Fruit fly (Drosophila melanogaster) whole organism, embryonic: ENCODE measurements around the gene prg.

Experiments
- Bdp1 ChIP-seq: fragments of 200-800 bp; sonication (Bioruptor generic); optimal IDR thresholded peaks from 3 replicates; lab custom pipeline; 2016; ENCODE audit warnings: missing biosample characterization, missing genetic modification characterization
- CG10209 ChIP-seq: fragments of 200-800 bp; sonication (Bioruptor generic); optimal IDR thresholded peaks from 3 replicates; lab custom pipeline; 2017; ENCODE audit warnings: missing biosample characterization, mild to moderate bottlenecking, missing genetic modification characterization, missing genetic modification reagents
- CG1024 ChIP-seq: fragments of 200-800 bp; sonication (Bioruptor generic); IDR thresholded peaks from 2 replicates; pipeline ENCODE4 v1.3.6; 2022; ENCODE audit warnings: missing biosample characterization, missing genetic modification characterization
- CG13287 ChIP-seq: fragments of 200-800 bp; sonication (Bioruptor generic); IDR thresholded peaks from 2 replicates; pipeline ENCODE4 v1.3.6; 2022; ENCODE audit warnings: missing biosample characterization, missing genetic modification characterization; ENCODE audit not compliant: partially characterized antibody
- CG14860 ChIP-seq: fragments of 200-800 bp; sonication (Bioruptor generic); IDR thresholded peaks from 3 replicates; pipeline ENCODE4 v1.3.6; 2022; ENCODE audit warnings: missing biosample characterization, missing genetic modification characterization; ENCODE audit not compliant: partially characterized antibody
- CG15479 ChIP-seq: fragments of 200-800 bp; sonication (Bioruptor generic); optimal IDR thresholded peaks from 3 replicates; lab custom pipeline; 2019; ENCODE audit warnings: missing biosample characterization, mild to moderate bottlenecking, missing genetic modification characterization, moderate library complexity
- CG16813 ChIP-seq: fragments of 200-800 bp; sonication (Bioruptor generic); IDR thresholded peaks from 3 replicates; pipeline ENCODE4 v1.3.6; 2022; ENCODE audit warnings: missing biosample characterization, missing genetic modification characterization; ENCODE audit not compliant: partially characterized antibody
- CG17829 ChIP-seq: fragments of 200-800 bp; optimal IDR thresholded peaks from 2 replicates; lab custom pipeline; 2019; ENCODE audit warnings: missing biosample characterization, mild to moderate bottlenecking, missing genetic modification characterization, moderate library complexity
- CG18764 ChIP-seq: fragments of 200-800 bp; sonication (Bioruptor generic); optimal IDR thresholded peaks from 3 replicates; lab custom pipeline; 2016; ENCODE audit warnings: missing biosample characterization, missing genetic modification characterization
- CG2199 ChIP-seq: fragments of 200-800 bp; sonication (Bioruptor generic); IDR thresholded peaks from 3 replicates; pipeline ENCODE4 v1.3.6; 2022; ENCODE audit warnings: missing biosample characterization, missing genetic modification characterization
- CG42726 ChIP-seq: fragments of 200-800 bp; sonication (Bioruptor generic); IDR thresholded peaks from 2 replicates; pipeline ENCODE4 v1.3.6; 2022; ENCODE audit warnings: missing biosample characterization, missing genetic modification characterization; ENCODE audit not compliant: partially characterized antibody
- CG7963 ChIP-seq: fragments of 200-800 bp; sonication (Bioruptor generic); IDR thresholded peaks from 3 replicates; pipeline ENCODE4 v1.3.6; 2022; ENCODE audit warnings: missing biosample characterization, missing genetic modification characterization; ENCODE audit not compliant: partially characterized antibody
- CTCF ChIP-seq: fragments of 200-800 bp; sonication (Bioruptor generic); optimal IDR thresholded peaks from 2 replicates; lab custom pipeline; 2017; ENCODE audit warnings: missing biosample characterization, mild to moderate bottlenecking, missing genetic modification characterization, moderate library complexity
- Dll ChIP-seq: fragments of 200-800 bp; sonication (Bioruptor generic); IDR thresholded peaks from 4 replicates; pipeline ENCODE4 v1.3.6; 2022; ENCODE audit warnings: missing biosample characterization, missing genetic modification characterization; ENCODE audit not compliant: partially characterized antibody
- Drgx ChIP-seq: fragments of 200-800 bp; sonication (Bioruptor generic); IDR thresholded peaks from 2 replicates; pipeline ENCODE4 v1.3.6; 2022; ENCODE audit warnings: missing biosample characterization, missing genetic modification characterization
- HLH4C ChIP-seq: fragments of 200-800 bp; sonication (Bioruptor generic); IDR thresholded peaks from 3 replicates; pipeline ENCODE4 v1.3.6; 2022; ENCODE audit warnings: missing biosample characterization, missing genetic modification characterization; ENCODE audit not compliant: partially characterized antibody
- Hr51 ChIP-seq, 2 experiments: fragments of 200-800 bp; sonication (Bioruptor generic); optimal IDR thresholded peaks; 2 replicates in 1 of 2; 3 replicates in 1 of 2; lab custom pipeline; 2016 to 2018; ENCODE audit warnings: missing biosample characterization in 2 of 2, missing genetic modification characterization in 2 of 2, mild to moderate bottlenecking in 1 of 2, moderate library complexity in 1 of 2
- Scr ChIP-seq: fragments of 200-800 bp; sonication (Bioruptor generic); IDR thresholded peaks from 2 replicates; pipeline ENCODE4 v1.3.6; 2022; ENCODE audit warnings: missing biosample characterization, missing genetic modification characterization; ENCODE audit not compliant: partially characterized antibody
- Stat92E ChIP-seq, 3 experiments: fragments of >200 bp in 2 of 3; fragments of 200-800 bp in 1 of 3; sonication (Bioruptor generic) in 1 of 3; optimal IDR thresholded peaks; 2 replicates each; lab custom pipeline; 2017 to 2019; ENCODE audit warnings: missing biosample characterization in 3 of 3, missing genetic modification characterization in 3 of 3, mild to moderate bottlenecking in 1 of 3, moderate library complexity in 1 of 3
- Tbp ChIP-seq: fragments of >200 bp; optimal IDR thresholded peaks from 2 replicates; lab custom pipeline; 2018; ENCODE audit warnings: missing biosample characterization, missing genetic modification characterization
- Vsx1 ChIP-seq: fragments of 200-800 bp; sonication (Bioruptor generic); optimal IDR thresholded peaks from 2 replicates; lab custom pipeline; 2017; ENCODE audit warnings: missing biosample characterization, mild to moderate bottlenecking, missing genetic modification characterization, missing genetic modification reagents
- Xrp1 ChIP-seq: fragments of 200-800 bp; sonication (Bioruptor generic); IDR thresholded peaks from 2 replicates; pipeline ENCODE4 v1.3.6; 2022; ENCODE audit warnings: missing biosample characterization, missing genetic modification characterization
- aop ChIP-seq: fragments of 200-800 bp; sonication (Bioruptor generic); IDR thresholded peaks from 2 replicates; pipeline ENCODE4 v1.3.6; 2022; ENCODE audit warnings: missing biosample characterization, missing genetic modification characterization
- ato ChIP-seq: fragments of 200-800 bp; sonication (Bioruptor generic); IDR thresholded peaks from 2 replicates; pipeline ENCODE4 v1.3.6; 2022; ENCODE audit warnings: missing biosample characterization, missing genetic modification characterization; ENCODE audit not compliant: partially characterized antibody
- bbx ChIP-seq: fragments of 200-800 bp; sonication (Bioruptor generic); IDR thresholded peaks from 2 replicates; pipeline ENCODE4 v1.3.6; 2022; ENCODE audit warnings: missing biosample characterization, missing genetic modification characterization; ENCODE audit not compliant: partially characterized antibody
- chinmo ChIP-seq: fragments of 200-800 bp; sonication (Bioruptor generic); IDR thresholded peaks from 4 replicates; pipeline ENCODE4 v1.3.6; 2022; ENCODE audit warnings: missing biosample characterization, missing genetic modification characterization; ENCODE audit not compliant: partially characterized antibody
- corto ChIP-seq: fragments of 200-800 bp; sonication (Bioruptor generic); optimal IDR thresholded peaks from 2 replicates; lab custom pipeline; 2016; ENCODE audit warnings: missing biosample characterization, mild to moderate bottlenecking, missing genetic modification characterization, moderate library complexity
- hb ChIP-seq: fragments of 200-800 bp; sonication (Bioruptor generic); IDR thresholded peaks from 3 replicates; pipeline ENCODE4 v1.3.6; 2022; ENCODE audit warnings: missing biosample characterization, missing genetic modification characterization; ENCODE audit not compliant: partially characterized antibody
- insv ChIP-seq, 2 experiments: fragments of 200-800 bp; sonication (Bioruptor generic); optimal IDR thresholded peaks; 3 replicates each; lab custom pipeline; 2016 to 2018; ENCODE audit warnings: missing biosample characterization in 2 of 2, missing genetic modification characterization in 2 of 2
- inv ChIP-seq: fragments of 200-800 bp; sonication (Bioruptor generic); IDR thresholded peaks from 2 replicates; pipeline ENCODE4 v1.3.6; 2022; ENCODE audit warnings: missing biosample characterization, missing genetic modification characterization; ENCODE audit not compliant: partially characterized antibody
- kah ChIP-seq: fragments of 200-800 bp; sonication (Bioruptor generic); optimal IDR thresholded peaks from 2 replicates; lab custom pipeline; 2018; ENCODE audit warnings: missing biosample characterization, mild to moderate bottlenecking, missing genetic modification characterization
- knrl ChIP-seq: fragments of 200-800 bp; sonication (Bioruptor generic); IDR thresholded peaks from 3 replicates; pipeline ENCODE4 v1.3.6; 2022; ENCODE audit warnings: missing biosample characterization, missing genetic modification characterization; ENCODE audit not compliant: partially characterized antibody
- mld ChIP-seq: fragments of 200-800 bp; sonication (Bioruptor generic); IDR thresholded peaks from 3 replicates; pipeline ENCODE4 v1.3.6; 2022; ENCODE audit warnings: missing biosample characterization, missing genetic modification characterization; ENCODE audit not compliant: partially characterized antibody
- phol ChIP-seq: fragments of 200-800 bp; sonication (Bioruptor generic); optimal IDR thresholded peaks from 3 replicates; lab custom pipeline; 2018; ENCODE audit warnings: missing biosample characterization, mild to moderate bottlenecking, missing genetic modification characterization, moderate library complexity
- row ChIP-seq: fragments of 200-800 bp; sonication (Bioruptor generic); IDR thresholded peaks from 3 replicates; pipeline ENCODE4 v1.3.6; 2022; ENCODE audit warnings: missing biosample characterization, missing genetic modification characterization
- run ChIP-seq: fragments of 200-800 bp; sonication (Bioruptor generic); optimal IDR thresholded peaks from 3 replicates; lab custom pipeline; 2018; ENCODE audit warnings: missing biosample characterization, mild to moderate bottlenecking, missing genetic modification characterization
- sd ChIP-seq: fragments of 200-800 bp; sonication (Bioruptor generic); optimal IDR thresholded peaks from 3 replicates; lab custom pipeline; 2018; ENCODE audit warnings: missing biosample characterization, mild to moderate bottlenecking, missing genetic modification characterization, moderate library complexity
- sens ChIP-seq: fragments of 200-800 bp; sonication (Bioruptor generic); peaks from one replicate; lab custom pipeline; 2016; ENCODE audit warnings: missing biosample characterization, missing genetic modification characterization
- sr ChIP-seq: fragments of 200-800 bp; sonication (Bioruptor generic); IDR thresholded peaks from 3 replicates; pipeline ENCODE4 v1.3.6; 2022; ENCODE audit warnings: missing biosample characterization, missing genetic modification characterization
- ssp ChIP-seq: fragments of 200-800 bp; sonication (Bioruptor generic); IDR thresholded peaks from 2 replicates; pipeline ENCODE4 v1.3.6; 2022; ENCODE audit warnings: missing biosample characterization, missing genetic modification characterization
- sug ChIP-seq: fragments of 200-800 bp; optimal IDR thresholded peaks from 2 replicates; lab custom pipeline; 2019; ENCODE audit warnings: missing biosample characterization, mild to moderate bottlenecking, missing genetic modification characterization, moderate library complexity
- tna ChIP-seq: fragments of 200-800 bp; sonication (Bioruptor generic); IDR thresholded peaks from 2 replicates; pipeline ENCODE4 v1.3.6; 2022; ENCODE audit warnings: missing biosample characterization, missing genetic modification characterization; ENCODE audit not compliant: partially characterized antibody
- tup ChIP-seq: fragments of 200-800 bp; sonication (Bioruptor generic); optimal IDR thresholded peaks from 2 replicates; lab custom pipeline; 2016; ENCODE audit warnings: missing biosample characterization, mild to moderate bottlenecking, missing genetic modification characterization, moderate library complexity
- unpg ChIP-seq: fragments of 200-800 bp; sonication (Bioruptor generic); optimal IDR thresholded peaks from 3 replicates; lab custom pipeline; 2018; ENCODE audit warnings: missing biosample characterization, mild to moderate bottlenecking, missing genetic modification characterization, moderate library complexity
- vnd ChIP-seq: fragments of 200-800 bp; sonication (Bioruptor generic); IDR thresholded peaks from 3 replicates; pipeline ENCODE4 v1.3.6; 2022; ENCODE audit warnings: missing biosample characterization, missing genetic modification characterization; ENCODE audit not compliant: partially characterized antibody
- wor ChIP-seq: fragments of 200-800 bp; sonication (Bioruptor generic); IDR thresholded peaks from 2 replicates; pipeline ENCODE4 v1.3.6; 2022; ENCODE audit warnings: missing biosample characterization, missing genetic modification characterization
- zen2 ChIP-seq: fragments of 200-800 bp; sonication (Bioruptor generic); IDR thresholded peaks from 3 replicates; pipeline ENCODE4 v1.3.6; 2022; ENCODE audit warnings: missing biosample characterization, missing genetic modification characterization; ENCODE audit not compliant: partially characterized antibody

The prg gene

dm6 chr2L:8481623-8482424 is 17.5 kb downstream of the prg start, which contains the start of gene CG43796 (continued):
- TF ChIP-seq inv (peak; percentile 43; the same call in 1 of the 2 replicates), wor (no peak), CG14860 (GFP tag; lab: Robert Waterston, UW) (peak; percentile 60), CG7963 (GFP tag; lab: Robert Waterston, UW) (peak; percentile 65; the same call in 1 of the 3 replicates), bbx (peak; percentile 77), tup (GFP tag; lab: Kevin White, UChicago) (no peak), phol (tag; lab: Kevin White, UChicago) (no peak), Hr51 (GFP tag; optimal IDR thresholded peaks at IDR 0.05; lab: Kevin White, UChicago) (no peak), ato (GFP tag; lab: Robert Waterston, UW) (peak; percentile 47), row (GFP tag; lab: Robert Waterston, UW) (no peak), CG42726 (GFP tag; lab: Robert Waterston, UW) (peak; percentile 41), Tbp (GFP tag; lab: Kevin White, UChicago) (no peak), unpg (no peak), sr (no peak), ssp (GFP tag; lab: Robert Waterston, UW) (no peak), insv (GFP tag; optimal IDR thresholded peaks at IDR 0.05; lab: Kevin White, UChicago) (no peak), hb (GFP tag; lab: Robert Waterston, UW) (0 out of 3 replicates have a peak, but pooled peaks have one; percentile 50), CG18764 (GFP tag; lab: Kevin White, UChicago) (no peak), vnd (GFP tag; lab: Robert Waterston, UW) (peak; percentile 49; the same call in 1 of the 3 replicates), sens (GFP tag; lab: Kevin White, UChicago) (peak; percentile 81), kah (no peak), Bdp1 (GFP tag; lab: Kevin White, UChicago) (peak; percentile 97), Xrp1 (GFP tag; lab: Robert Waterston, UW) (0 out of 2 replicates have a peak, but pooled peaks have one; percentile 14), Drgx (GFP tag; lab: Robert Waterston, UW) (no peak), mld (GFP tag; lab: Robert Waterston, UW) (peak; percentile 76; the same call in 2 of the 3 replicates), sd (peak; percentile 0), HLH4C (peak; percentile 68), Scr (peak; percentile 65), CG1024 (GFP tag; lab: Robert Waterston, UW) (no peak), Dll (GFP tag; lab: Robert Waterston, UW) (peak; percentile 62; the same call in 2 of the 4 replicates), sug (no peak), Vsx1 (GFP tag; lab: Kevin White, UChicago) (no peak), CG13287 (GFP tag; lab: Robert Waterston, UW) (peak; percentile 13; the same call in 1 of the 2 replicates), CTCF (GFP tag; lab: Kevin White, UChicago) (peak; percentile 26), Stat92E (GFP tag; optimal IDR thresholded peaks at IDR 0.05; lab: Kevin White, UChicago) (peak in 1 of 3 experiments; percentile 31), CG15479 (peak; percentile 54), CG16813 (peak; percentile 83)

- no peak for TF ChIP-seq Stat92E (GFP tag; optimal IDR thresholded peaks at IDR 0.05; lab: Kevin White, UChicago)
- no peak for TF ChIP-seq run (tag; lab: Kevin White, UChicago)
- TF ChIP-seq bbx, result peak; percentile 76
- peak; percentile 62 for TF ChIP-seq HLH4C
- no peak for TF ChIP-seq corto (GFP tag; lab: Kevin White, UChicago)
- peak; percentile 67; the same call in 1 of the 2 replicates for TF ChIP-seq tna (GFP tag; lab: Robert Waterston, UW)
- peak; percentile 50; the same call in 1 of the 4 replicates for TF ChIP-seq chinmo (GFP tag; lab: Robert Waterston, UW)
- no peak for TF ChIP-seq aop (GFP tag; lab: Robert Waterston, UW)
- no peak for TF ChIP-seq CG10209 (GFP tag; lab: Kevin White, UChicago)
- peak; percentile 34; the same call in 1 of the 3 replicates for TF ChIP-seq knrl (GFP tag; lab: Robert Waterston, UW)
- peak; percentile 6 for TF ChIP-seq CG17829 (tag; lab: Kevin White, UChicago)
- TF ChIP-seq zen2 (GFP tag; lab: Robert Waterston, UW), result peak; percentile 68
- no peak for TF ChIP-seq CG2199 (GFP tag; lab: Robert Waterston, UW)
These were observed 21.3 kb downstream of the prg start for dm6 chr2L:8485562-8485961.
